Worm (Caenorhabditis elegans) whole organism, mixed stage, embryonic: Measurements from ENCODE around the gene C40H1.7.

Experiments
- M03D4.4 ChIP-seq: sonication (generic microtip); optimal IDR thresholded peaks from 2 replicates; lab custom pipeline; 2017; ENCODE audit warnings: mild to moderate bottlenecking, missing genetic modification characterization, missing compliant biosample characterization
- bed-3 ChIP-seq: fragments of 200-800 bp; sonication (Bioruptor generic); optimal IDR thresholded peaks from 3 replicates; lab custom pipeline; 2018; ENCODE audit warnings: mild to moderate bottlenecking, missing genetic modification characterization, moderate library complexity, missing compliant biosample characterization
- blmp-1 ChIP-seq: fragments of 150-350 bp; optimal IDR thresholded peaks from 2 replicates; lab custom pipeline; 2014; ENCODE audit warnings: missing biosample characterization, missing genetic modification characterization
- ceh-43 ChIP-seq: fragments of 200-800 bp; sonication (Bioruptor generic); optimal IDR thresholded peaks from 2 replicates; lab custom pipeline; 2018; ENCODE audit warnings: mild to moderate bottlenecking, missing genetic modification characterization, moderate library complexity, missing compliant biosample characterization
- ces-1 ChIP-seq: fragments of 150-350 bp; optimal IDR thresholded peaks from 2 replicates; lab custom pipeline; 2014; ENCODE audit warnings: missing biosample characterization, missing genetic modification reagents, missing genetic modification characterization
- cnd-1 ChIP-seq: fragments of 200-800 bp; sonication (Bioruptor generic); optimal IDR thresholded peaks from 2 replicates; lab custom pipeline; 2018; ENCODE audit warnings: mild to moderate bottlenecking, missing genetic modification characterization, missing compliant biosample characterization
- drap-1 ChIP-seq: fragments of 200-800 bp; sonication (Bioruptor generic); optimal IDR thresholded peaks from 3 replicates; lab custom pipeline; 2018; ENCODE audit warnings: mild to moderate bottlenecking, missing genetic modification characterization, missing compliant biosample characterization
- elt-1 ChIP-seq: sonication (generic microtip); optimal IDR thresholded peaks from 2 replicates; lab custom pipeline; 2017; ENCODE audit warnings: missing genetic modification characterization, mild to moderate bottlenecking, missing compliant biosample characterization, antibody characterized with exemption, moderate library complexity, borderline replicate concordance; ENCODE audit not compliant: insufficient read depth
- elt-3 ChIP-seq: fragments of 150-350 bp; optimal IDR thresholded peaks from 2 replicates; lab custom pipeline; 2014; ENCODE audit warnings: missing biosample characterization, missing genetic modification characterization
- ham-2 ChIP-seq: fragments of 200-800 bp; sonication (Bioruptor generic); optimal IDR thresholded peaks from 2 replicates; lab custom pipeline; 2018; ENCODE audit warnings: mild to moderate bottlenecking, missing genetic modification characterization, missing compliant biosample characterization
- hlh-1 ChIP-seq: fragments of 150-350 bp; optimal IDR thresholded peaks from 2 replicates; lab custom pipeline; 2014; ENCODE audit warnings: missing biosample characterization, missing genetic modification reagents, missing genetic modification characterization
- lin-13 ChIP-seq: fragments of 150-350 bp; optimal IDR thresholded peaks from 2 replicates; lab custom pipeline; 2014; ENCODE audit warnings: missing biosample characterization, missing genetic modification characterization
- lin-32 ChIP-seq: fragments of 200-800 bp; sonication (Bioruptor generic); optimal IDR thresholded peaks from 2 replicates; lab custom pipeline; 2018; ENCODE audit warnings: mild to moderate bottlenecking, missing genetic modification characterization, missing compliant biosample characterization
- mab-5 ChIP-seq: fragments of 150-350 bp; optimal IDR thresholded peaks from 2 replicates; lab custom pipeline; 2014; ENCODE audit warnings: missing biosample characterization, missing genetic modification characterization
- mep-1 ChIP-seq: fragments of 150-350 bp; optimal IDR thresholded peaks from 2 replicates; lab custom pipeline; 2017; ENCODE audit warnings: missing biosample characterization, missing genetic modification reagents, missing genetic modification characterization, inconsistent platforms
- mls-2 ChIP-seq: sonication (generic microtip); optimal IDR thresholded peaks from 2 replicates; lab custom pipeline; 2016; ENCODE audit warnings: mild to moderate bottlenecking, missing genetic modification characterization, moderate library complexity, missing compliant biosample characterization
- nhr-12 ChIP-seq: fragments of 150-350 bp; optimal IDR thresholded peaks from 2 replicates; lab custom pipeline; 2014; ENCODE audit warnings: missing biosample characterization, missing genetic modification characterization
- nhr-2 ChIP-seq: fragments of 150-350 bp; optimal IDR thresholded peaks from 2 replicates; lab custom pipeline; 2014; ENCODE audit warnings: missing biosample characterization, missing genetic modification characterization
- nhr-237 ChIP-seq: fragments of 150-350 bp; optimal IDR thresholded peaks from 2 replicates; lab custom pipeline; 2014; ENCODE audit warnings: missing biosample characterization, missing genetic modification characterization
- nhr-28 ChIP-seq: fragments of 150-350 bp; optimal IDR thresholded peaks from 2 replicates; lab custom pipeline; 2014; ENCODE audit warnings: missing biosample characterization, missing genetic modification characterization
- nhr-76 ChIP-seq: sonication (generic microtip); optimal IDR thresholded peaks from 2 replicates; lab custom pipeline; 2017; ENCODE audit warnings: missing biosample characterization, missing genetic modification characterization
- pha-4 ChIP-seq: fragments of 150-350 bp; optimal IDR thresholded peaks from 2 replicates; lab custom pipeline; 2018; ENCODE audit warnings: missing biosample characterization, missing genetic modification reagents, missing genetic modification characterization
- sem-2 ChIP-seq: fragments of 200-800 bp; sonication (Bioruptor generic); optimal IDR thresholded peaks from 2 replicates; lab custom pipeline; 2018; ENCODE audit warnings: mild to moderate bottlenecking, missing genetic modification characterization, missing compliant biosample characterization
- snpc-4 ChIP-seq: fragments of 150-350 bp; optimal IDR thresholded peaks from 2 replicates; lab custom pipeline; 2014; ENCODE audit warnings: missing biosample characterization, missing genetic modification characterization
- sptf-1 ChIP-seq: sonication (generic microtip); optimal IDR thresholded peaks from 2 replicates; lab custom pipeline; 2017; ENCODE audit warnings: mild to moderate bottlenecking, missing genetic modification characterization, moderate library complexity, missing compliant biosample characterization
- unc-120 ChIP-seq: sonication (generic microtip); optimal IDR thresholded peaks from 2 replicates; lab custom pipeline; 2017; ENCODE audit warnings: missing genetic modification characterization, missing compliant biosample characterization; ENCODE audit not compliant: poor library complexity, severe bottlenecking
- unc-39 ChIP-seq: fragments of 150-350 bp; optimal IDR thresholded peaks from 2 replicates; lab custom pipeline; 2014; ENCODE audit warnings: missing biosample characterization, missing genetic modification characterization
- unc-62 ChIP-seq: fragments of 150-350 bp; optimal IDR thresholded peaks from 2 replicates; lab custom pipeline; 2014; ENCODE audit warnings: missing biosample characterization, missing genetic modification reagents, missing genetic modification characterization
- zip-8 ChIP-seq: fragments of 150-350 bp; optimal IDR thresholded peaks from 2 replicates; lab custom pipeline; 2014; ENCODE audit warnings: missing biosample characterization, missing genetic modification characterization
- ztf-11 ChIP-seq: fragments of 150-350 bp; optimal IDR thresholded peaks from 2 replicates; lab custom pipeline; 2014; ENCODE audit warnings: missing biosample characterization, missing genetic modification characterization

Gene C40H1.7

ce11 chrIII:9328732-9329131, 3.9 kb downstream of the C40H1.7 start:
- TF ChIP-seq hlh-1 (tag; lab: Kevin White, UChicago) (peak; percentile 76), sem-2 (GFP tag; lab: Kevin White, UChicago) (no peak), ces-1 (GFP tag; lab: Kevin White, UChicago) (no peak), unc-62 (GFP tag; lab: Kevin White, UChicago) (peak; percentile 94), cnd-1 (tag; lab: Kevin White, UChicago) (no peak)

ce11 chrIII:9329266-9329665, 4.4 kb downstream of the C40H1.7 start, which contains the start of gene C40H1.3:
C40H1.3 (minus strand) TSS chrIII:9329366.
- no peak for TF ChIP-seq ztf-11
- TF ChIP-seq snpc-4 (tag; lab: Kevin White, UChicago), result no peak
- no peak for TF ChIP-seq lin-32 (GFP tag; lab: Kevin White, UChicago)
- no peak for TF ChIP-seq sptf-1 (tag; lab: Kevin White, UChicago)
- TF ChIP-seq nhr-12, result no peak
- no peak for TF ChIP-seq unc-120
- no peak for TF ChIP-seq mls-2
- no peak for TF ChIP-seq mep-1 (tag; lab: Kevin White, UChicago)
- no peak for TF ChIP-seq nhr-28
- TF ChIP-seq nhr-237 (tag; lab: Kevin White, UChicago), result no peak
- no peak for TF ChIP-seq M03D4.4 (tag; lab: Kevin White, UChicago)
- no peak for TF ChIP-seq pha-4 (tag; lab: Kevin White, UChicago)
- TF ChIP-seq elt-3, result no peak
- TF ChIP-seq elt-1 (tag; lab: Kevin White, UChicago), result no peak
- no peak for TF ChIP-seq nhr-76 (tag; lab: Kevin White, UChicago)
- no peak for TF ChIP-seq ceh-43 (GFP tag; lab: Kevin White, UChicago)
- no peak for TF ChIP-seq ces-1 (GFP tag; lab: Kevin White, UChicago)
- TF ChIP-seq unc-39 (tag; lab: Kevin White, UChicago), result no peak
- TF ChIP-seq mab-5 (tag; lab: Kevin White, UChicago), result no peak
- TF ChIP-seq lin-13 (tag; lab: Kevin White, UChicago), result no peak

DNA sequence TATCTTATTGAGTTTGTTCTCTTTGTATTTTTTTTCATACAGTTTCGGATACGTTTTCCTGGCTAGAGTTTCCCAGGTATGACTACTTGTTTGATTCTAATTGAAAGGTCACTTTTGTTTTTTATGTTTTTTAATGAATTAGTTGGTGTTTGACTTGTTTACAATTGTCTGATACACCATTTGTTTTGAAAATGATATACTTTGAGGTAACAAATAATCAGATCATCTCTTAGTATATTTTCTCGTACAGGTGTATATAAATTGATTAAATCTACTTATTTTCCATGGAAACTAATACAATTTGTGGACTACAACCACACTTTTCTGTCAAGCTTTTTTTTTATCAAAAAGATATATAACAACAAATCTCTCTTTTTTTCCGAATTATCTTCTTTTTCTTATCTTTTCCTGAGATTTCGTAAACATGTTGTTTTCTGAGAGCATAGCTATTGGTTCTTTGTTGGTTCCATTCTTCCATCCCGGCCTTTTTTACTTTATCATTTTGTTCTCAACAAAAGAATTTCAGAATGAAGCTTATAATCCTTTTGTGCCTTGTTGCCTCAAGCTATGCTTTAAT, 5.1 kb downstream of the C40H1.7 start, which contains the start of gene ttr-5:
Gene ttr-5, plus strand, starts transcription at position 527 of the 577 bp plus-strand sequence.
- TF ChIP-seq nhr-2 (tag; lab: Kevin White, UChicago), result no peak
- TF ChIP-seq bed-3 (GFP tag; lab: Kevin White, UChicago), result no peak
- TF ChIP-seq nhr-28, result no peak
- TF ChIP-seq cnd-1 (tag; lab: Kevin White, UChicago), result no peak
- TF ChIP-seq mab-5 (tag; lab: Kevin White, UChicago), result no peak
- no peak for TF ChIP-seq M03D4.4 (tag; lab: Kevin White, UChicago)
- TF ChIP-seq zip-8 (tag; lab: Kevin White, UChicago), result no peak
- TF ChIP-seq ztf-11, result no peak
- no peak for TF ChIP-seq blmp-1 (tag; lab: Kevin White, UChicago)
- no peak for TF ChIP-seq mep-1 (tag; lab: Kevin White, UChicago)

- TF ChIP-seq zip-8 (tag; lab: Kevin White, UChicago), result no peak
- peak; percentile 32 for TF ChIP-seq ces-1 (GFP tag; lab: Kevin White, UChicago)
These were observed 6.3 kb downstream of the C40H1.7 start, which contains the start of gene ufc-1 for ce11 chrIII:9331084-9331564. ufc-1 (plus strand) TSS chrIII:9331514.

ce11 chrIII:9334174-9334573, 9.3 kb downstream of the C40H1.7 start, which contains the start of gene elo-4:
elo-4 (minus strand) TSS chrIII:9334274.
- TF ChIP-seq drap-1 (GFP tag; lab: Kevin White, UChicago) (no peak), mls-2 (no peak), nhr-12 (no peak), ces-1 (GFP tag; lab: Kevin White, UChicago) (no peak)
- TF ChIP-seq, all 35 proteins: peak for 0

DNA sequence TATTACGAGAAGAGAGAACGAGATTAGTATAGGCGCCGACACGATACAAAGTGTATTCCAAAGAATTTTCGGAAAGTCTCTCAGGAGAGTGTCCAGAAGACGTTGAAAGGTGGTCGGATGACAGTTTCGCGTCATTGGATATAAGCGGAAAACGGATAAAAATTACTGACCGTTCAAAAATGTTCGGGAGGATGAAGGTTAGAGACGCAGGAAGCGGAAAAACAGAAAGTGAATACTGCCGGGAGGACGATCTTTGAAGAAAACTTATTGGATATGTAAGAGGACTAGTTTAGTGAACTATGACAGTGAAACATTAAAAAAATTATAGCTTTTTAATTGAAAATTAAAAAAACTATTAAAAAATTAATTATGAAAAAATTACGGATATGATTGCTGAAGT, 10.3 kb downstream of the C40H1.7 start:
- TF ChIP-seq blmp-1 (tag; lab: Kevin White, UChicago), result peak; percentile 16
- TF ChIP-seq sem-2 (GFP tag; lab: Kevin White, UChicago), result no peak
- no peak for TF ChIP-seq nhr-76 (tag; lab: Kevin White, UChicago)
- TF ChIP-seq unc-120, result no peak
- TF ChIP-seq bed-3 (GFP tag; lab: Kevin White, UChicago), result no peak
- peak; percentile 15 for TF ChIP-seq ham-2 (GFP tag; lab: Kevin White, UChicago)
- TF ChIP-seq mls-2, result no peak
- no peak for TF ChIP-seq lin-32 (GFP tag; lab: Kevin White, UChicago)
- TF ChIP-seq unc-39 (tag; lab: Kevin White, UChicago), result no peak
- TF ChIP-seq M03D4.4 (tag; lab: Kevin White, UChicago), result no peak
